Worm (Caenorhabditis elegans): ENCODE data around the gene T25C12.3.

ce11 chrX:11475780-11476179, 24.0 kb downstream of the T25C12.3 start:
- TF ChIP-seq snpc-4 (tag; optimal IDR thresholded peaks at IDR 0.05) (no peak), nhr-12 (tag; optimal IDR thresholded peaks at IDR 0.05) (no peak), unc-62 (GFP tag; optimal IDR thresholded peaks at IDR 0.05) (no peak), ceh-39 (tag; optimal IDR thresholded peaks at IDR 0.05) (no peak), sptf-1 (tag; optimal IDR thresholded peaks at IDR 0.05) (no peak)

Data from whole organism, mixed stage, embryonic.